Worm (Caenorhabditis elegans) whole organism, L1 larva: ENCODE results near the gene fbl-1.
A peak's percentile ranks its signal among the peaks of the same experiment; 100 is the strongest.

Experiments used
- Y116A8C.19 ChIP-seq: sonication (generic microtip); optimal IDR thresholded peaks from 2 replicates; lab custom pipeline; 2016; ENCODE audit warnings: missing compliant biosample characterization, missing genetic modification characterization, borderline replicate concordance
- blmp-1 ChIP-seq: fragments of 150-350 bp; optimal IDR thresholded peaks from 2 replicates; lab custom pipeline; 2014; ENCODE audit warnings: missing biosample characterization, missing genetic modification characterization
- ceh-82 ChIP-seq, 3 experiments: fragments of 150-350 bp in 1 of 3; sonication (generic microtip) in 2 of 3; optimal IDR thresholded peaks; 2 replicates each; lab custom pipeline; 2014 to 2017; ENCODE audit warnings: missing biosample characterization in 3 of 3, missing genetic modification characterization in 3 of 3
- egl-27 ChIP-seq, 2 experiments: fragments of 150-350 bp in 1 of 2; sonication (generic microtip); optimal IDR thresholded peaks; 3 replicates each; lab custom pipeline; 2017 to 2018; ENCODE audit warnings: missing biosample characterization in 2 of 2, missing genetic modification characterization in 2 of 2, missing genetic modification reagents in 2 of 2
- mab-9 ChIP-seq: fragments of 200-800 bp; sonication (Bioruptor generic); IDR thresholded peaks from 2 replicates; pipeline ENCODE4 v1.3.6; 2022; ENCODE audit warnings: missing genetic modification reagents, missing genetic modification characterization, missing compliant biosample characterization
- nhr-28 ChIP-seq: fragments of 150-350 bp; optimal IDR thresholded peaks from 2 replicates; lab custom pipeline; 2014; ENCODE audit warnings: missing biosample characterization, missing genetic modification characterization
- nhr-77 ChIP-seq: fragments of 150-350 bp; optimal IDR thresholded peaks from 2 replicates; lab custom pipeline; 2014; ENCODE audit warnings: missing biosample characterization, missing genetic modification characterization
- skn-1 ChIP-seq: fragments of 150-350 bp; optimal IDR thresholded peaks from 2 replicates; lab custom pipeline; 2014; ENCODE audit warnings: missing biosample characterization, missing genetic modification characterization
- snpc-4 ChIP-seq: fragments of 150-350 bp; optimal IDR thresholded peaks from 2 replicates; lab custom pipeline; 2014; ENCODE audit warnings: missing biosample characterization, missing genetic modification characterization
- sox-4 ChIP-seq: sonication (generic microtip); optimal IDR thresholded peaks from 2 replicates; lab custom pipeline; 2016; ENCODE audit warnings: missing genetic modification characterization, missing compliant biosample characterization
- ztf-4 ChIP-seq: fragments of 150-350 bp; optimal IDR thresholded peaks from 2 replicates; lab custom pipeline; 2014; ENCODE audit warnings: missing biosample characterization, missing genetic modification characterization

- TF ChIP-seq Y116A8C.19 (tag; lab: Kevin White, UChicago) (no peak), skn-1 (tag; lab: Kevin White, UChicago) (no peak), ceh-82 (tag; optimal IDR thresholded peaks at IDR 0.05; lab: Kevin White, UChicago) (no peak), mab-9 (GFP tag; lab: Robert Waterston, UW) (no peak), sox-4 (no peak), ztf-4 (tag; lab: Kevin White, UChicago) (peak; percentile 15), nhr-28 (tag; lab: Kevin White, UChicago) (no peak), snpc-4 (tag; lab: Kevin White, UChicago) (peak; percentile 89), nhr-77 (tag; lab: Kevin White, UChicago) (no peak), egl-27 (tag; optimal IDR thresholded peaks at IDR 0.05; lab: Kevin White, UChicago) (no peak), blmp-1 (tag; lab: Kevin White, UChicago) (peak; percentile 100)
Measured at ce11 chrIV:9513360-9513777, 27.2 kb upstream of the fbl-1 start.
